Fruit fly (Drosophila melanogaster): ENCODE results near the gene smp-30.

Gene smp-30

dm6 chr3R:14742928-14743327 lies 8.1 kb downstream of the smp-30 start (continued):
- TF ChIP-seq Bgb (GFP tag; IDR thresholded peaks at IDR 0.05; ENCODE audit: partially characterized antibody): no peak
- TF ChIP-seq zfh1 (GFP tag; IDR thresholded peaks at IDR 0.05): peak; percentile 74
- TF ChIP-seq CG3726 (GFP tag; IDR thresholded peaks at IDR 0.05): 0 out of 3 replicates have a peak, but pooled peaks have one; percentile 51
- TF ChIP-seq MTF-1 (GFP tag; optimal IDR thresholded peaks at IDR 0.05; ENCODE audit: borderline replicate concordance): no peak
- TF ChIP-seq HLH4C (GFP tag; IDR thresholded peaks at IDR 0.05; ENCODE audit: partially characterized antibody): no peak
- no peak for TF ChIP-seq CG6654 (GFP tag; optimal IDR thresholded peaks at IDR 0.05)
- no peak for TF ChIP-seq CG2889 (GFP tag; IDR thresholded peaks at IDR 0.05)
- TF ChIP-seq CG2202 (tag; optimal IDR thresholded peaks at IDR 0.05): peak; percentile 13
- TF ChIP-seq CG14965 (GFP tag; optimal IDR thresholded peaks at IDR 0.05; ENCODE audit: borderline replicate concordance): no peak
- peak; percentile 69 for TF ChIP-seq CG10959 (GFP tag; IDR thresholded peaks at IDR 0.05)
- peak; percentile 31 for TF ChIP-seq CG4424 (GFP tag; optimal IDR thresholded peaks at IDR 0.05)
- peak; percentile 57; the same call in 1 of the 2 replicates for TF ChIP-seq HLH3B (GFP tag; IDR thresholded peaks at IDR 0.05)
- TF ChIP-seq CG30431 (GFP tag; optimal IDR thresholded peaks at IDR 0.05): peak; percentile 29
- no peak for TF ChIP-seq MESR4 (GFP tag; optimal IDR thresholded peaks at IDR 0.05)
- no peak for TF ChIP-seq stwl (tag; optimal IDR thresholded peaks at IDR 0.05)
- no peak for TF ChIP-seq Hr39 (optimal IDR thresholded peaks at IDR 0.05)
- no peak for TF ChIP-seq CG5953 (GFP tag; IDR thresholded peaks at IDR 0.05)
- TF ChIP-seq pan (optimal IDR thresholded peaks at IDR 0.05): no peak
- peak in 1 of 2 experiments; percentile 59 for TF ChIP-seq pan (GFP tag; optimal IDR thresholded peaks at IDR 0.05 in 1 of 2, IDR thresholded peaks at IDR 0.05 in 1 of 2)
- TF ChIP-seq CG1602 (GFP tag; optimal IDR thresholded peaks at IDR 0.05): peak; percentile 29
- no peak for TF ChIP-seq CG1647 (GFP tag; optimal IDR thresholded peaks at IDR 0.05)
- no peak for TF ChIP-seq CG11560 (tag; IDR thresholded peaks at IDR 0.05)
- no peak for TF ChIP-seq CG11398 (GFP tag; optimal IDR thresholded peaks at IDR 0.05)
- TF ChIP-seq Atf-2 (GFP tag; optimal IDR thresholded peaks at IDR 0.05): no peak
- TF ChIP-seq luna (GFP tag; optimal IDR thresholded peaks at IDR 0.05): no peak
- TF ChIP-seq sr (GFP tag; IDR thresholded peaks at IDR 0.05): no peak
- TF ChIP-seq ara (GFP tag; IDR thresholded peaks at IDR 0.05): peak; percentile 79
- TF ChIP-seq bsh (GFP tag; optimal IDR thresholded peaks at IDR 0.05): peak in 1 of 2 experiments; percentile 82
- no peak for TF ChIP-seq Nf-YB (GFP tag; optimal IDR thresholded peaks at IDR 0.05)
- no peak for TF ChIP-seq Hr3 (GFP tag; optimal IDR thresholded peaks at IDR 0.05)
- TF ChIP-seq Tbp (GFP tag; optimal IDR thresholded peaks at IDR 0.05): no peak

dm6 chr3R:14742064-14742463 lies 9.0 kb downstream of the smp-30 start:
- TF ChIP-seq CG17385 (GFP tag; optimal IDR thresholded peaks at IDR 0.05) (peak; percentile 89), nerfin-1 (tag; optimal IDR thresholded peaks at IDR 0.05) (peak; percentile 8), CG3065 (GFP tag; optimal IDR thresholded peaks at IDR 0.05) (peak; percentile 1), Med (GFP tag) (peak; percentile 77), ap (GFP tag; IDR thresholded peaks at IDR 0.05) (no peak), pros (GFP tag; optimal IDR thresholded peaks at IDR 0.05) (peak; percentile 7), ci (GFP tag; IDR thresholded peaks at IDR 0.05) (0 out of 3 replicates have a peak, but pooled peaks have one; percentile 27), Dfd (GFP tag; optimal IDR thresholded peaks at IDR 0.05) (peak in 1 of 2 experiments; percentile 5), nerfin-2 (GFP tag; IDR thresholded peaks at IDR 0.05; ENCODE audit: partially characterized antibody) (peak; percentile 36; the same call in 1 of the 2 replicates), ara (GFP tag; IDR thresholded peaks at IDR 0.05) (0 out of 2 replicates have a peak, but pooled peaks have one; percentile 24), CG15479 (GFP tag; optimal IDR thresholded peaks at IDR 0.05) (peak; percentile 76), D (optimal IDR thresholded peaks at IDR 0.05) (no peak), D (GFP tag; optimal IDR thresholded peaks at IDR 0.05) (no peak), CG6791 (GFP tag; IDR thresholded peaks at IDR 0.05; ENCODE audit: partially characterized antibody) (peak; percentile 38; the same call in 1 of the 3 replicates), nom (GFP tag; optimal IDR thresholded peaks at IDR 0.05) (peak; percentile 32), Ptx1 (GFP tag; IDR thresholded peaks at IDR 0.05) (no peak), chinmo (GFP tag; IDR thresholded peaks at IDR 0.05; ENCODE audit: partially characterized antibody) (0 out of 4 replicates have a peak, but pooled peaks have one; percentile 63), CG2889 (GFP tag; IDR thresholded peaks at IDR 0.05) (no peak), CG4360 (GFP tag; IDR thresholded peaks at IDR 0.05) (peak; percentile 98), sr (GFP tag; IDR thresholded peaks at IDR 0.05) (no peak)

Measured in whole organism, embryonic.